Fruit fly (Drosophila melanogaster) whole organism, embryonic: ENCODE data around the gene CG43332.

Source experiments
- CG10366 ChIP-seq: fragments of 200-800 bp; sonication (Bioruptor generic); IDR thresholded peaks from 2 replicates; pipeline ENCODE4 v1.3.6; 2022; ENCODE audit warnings: missing biosample characterization, missing genetic modification characterization
- CG11696 ChIP-seq: fragments of 200-800 bp; sonication (Bioruptor generic); IDR thresholded peaks from 2 replicates; pipeline ENCODE4 v1.3.6; 2022; ENCODE audit warnings: missing biosample characterization, missing genetic modification characterization
- CG12071 ChIP-seq: fragments of 200-800 bp; sonication (Bioruptor generic); optimal IDR thresholded peaks from 3 replicates; lab custom pipeline; 2018; ENCODE audit warnings: missing biosample characterization, mild to moderate bottlenecking, missing genetic modification characterization
- CG12391 ChIP-seq: fragments of 200-800 bp; sonication (Bioruptor generic); optimal IDR thresholded peaks from 3 replicates; lab custom pipeline; 2018; ENCODE audit warnings: missing biosample characterization, mild to moderate bottlenecking, missing genetic modification characterization, moderate library complexity
- CG13894 ChIP-seq: fragments of 200-800 bp; sonication (Bioruptor generic); optimal IDR thresholded peaks from 3 replicates; lab custom pipeline; 2018; ENCODE audit warnings: missing biosample characterization, mild to moderate bottlenecking, missing genetic modification characterization, moderate library complexity
- CG14014 ChIP-seq: fragments of 200-800 bp; sonication (Bioruptor generic); IDR thresholded peaks from 2 replicates; pipeline ENCODE4 v1.3.6; 2022; ENCODE audit warnings: missing biosample characterization, missing genetic modification characterization
- CG14441 ChIP-seq: fragments of 200-800 bp; sonication (Bioruptor generic); IDR thresholded peaks from 2 replicates; pipeline ENCODE4 v1.3.6; 2022; ENCODE audit warnings: missing biosample characterization, missing genetic modification characterization
- CG14965 ChIP-seq: fragments of 200-800 bp; sonication (Bioruptor generic); optimal IDR thresholded peaks from 2 replicates; lab custom pipeline; 2016; ENCODE audit warnings: missing biosample characterization, missing genetic modification characterization, borderline replicate concordance
- CG1602 ChIP-seq: fragments of 200-800 bp; sonication (Bioruptor generic); optimal IDR thresholded peaks from 3 replicates; lab custom pipeline; 2016; ENCODE audit warnings: missing biosample characterization, missing genetic modification characterization
- CG1603 ChIP-seq: fragments of 200-800 bp; sonication (Bioruptor generic); optimal IDR thresholded peaks from 2 replicates; lab custom pipeline; 2019; ENCODE audit warnings: missing biosample characterization, mild to moderate bottlenecking, missing genetic modification characterization, moderate library complexity
- CG18476 ChIP-seq: fragments of 200-800 bp; sonication (Bioruptor generic); optimal IDR thresholded peaks from 2 replicates; lab custom pipeline; 2016; ENCODE audit warnings: missing biosample characterization, mild to moderate bottlenecking, missing genetic modification characterization
- CG18599 ChIP-seq: fragments of 200-800 bp; sonication (Bioruptor generic); optimal IDR thresholded peaks from 3 replicates; lab custom pipeline; 2017; ENCODE audit warnings: missing biosample characterization, missing genetic modification characterization, mild to moderate bottlenecking, moderate library complexity, missing genetic modification reagents
- CG18619 ChIP-seq: fragments of 200-800 bp; sonication (Bioruptor generic); optimal IDR thresholded peaks from 3 replicates; lab custom pipeline; 2017; ENCODE audit warnings: missing biosample characterization, mild to moderate bottlenecking, missing genetic modification characterization
- CG32772 ChIP-seq: fragments of 200-800 bp; sonication (Bioruptor generic); IDR thresholded peaks from 2 replicates; pipeline ENCODE4 v1.3.6; 2022; ENCODE audit warnings: missing biosample characterization, missing genetic modification characterization
- CG3281 ChIP-seq: fragments of 200-800 bp; sonication (Bioruptor generic); optimal IDR thresholded peaks from 3 replicates; lab custom pipeline; 2017; ENCODE audit warnings: missing biosample characterization, mild to moderate bottlenecking, missing genetic modification characterization
- CG7357 ChIP-seq: fragments of 200-800 bp; sonication (Bioruptor generic); IDR thresholded peaks from 3 replicates; pipeline ENCODE4 v1.3.6; 2022; ENCODE audit warnings: missing biosample characterization, missing genetic modification characterization
- CG9727 ChIP-seq: fragments of 200-800 bp; sonication (Bioruptor generic); optimal IDR thresholded peaks from 3 replicates; lab custom pipeline; 2017; ENCODE audit warnings: missing biosample characterization, mild to moderate bottlenecking, missing genetic modification characterization
- CG9817 ChIP-seq: fragments of 200-800 bp; sonication (Bioruptor generic); optimal IDR thresholded peaks from 2 replicates; lab custom pipeline; 2018; ENCODE audit warnings: missing biosample characterization, mild to moderate bottlenecking, missing genetic modification characterization, moderate library complexity
- D ChIP-seq, 2 experiments: fragments of 200-800 bp in 1 of 2; fragments of >200 bp in 1 of 2; sonication (Bioruptor generic) in 1 of 2; optimal IDR thresholded peaks; 2 replicates in 1 of 2; 3 replicates in 1 of 2; lab custom pipeline; 2017; ENCODE audit warnings: mild to moderate bottlenecking in 1 of 2, missing biosample characterization in 1 of 2, missing genetic modification characterization in 1 of 2, missing genetic modification reagents in 1 of 2
- Dfd ChIP-seq, 2 experiments: fragments of >200 bp; optimal IDR thresholded peaks; 2 replicates each; lab custom pipeline; 2017; ENCODE audit warnings: missing biosample characterization in 2 of 2, missing genetic modification characterization in 2 of 2
- E2f2 ChIP-seq: fragments of 200-800 bp; sonication (Bioruptor generic); IDR thresholded peaks from 2 replicates; pipeline ENCODE4 v1.3.6; 2022; ENCODE audit warnings: missing biosample characterization, missing genetic modification characterization
- Hmr ChIP-seq: fragments of 200-800 bp; sonication (Bioruptor generic); optimal IDR thresholded peaks from 3 replicates; lab custom pipeline; 2017; ENCODE audit warnings: mild to moderate bottlenecking, missing biosample characterization, missing genetic modification reagents, missing genetic modification characterization
- Hr51 ChIP-seq, 2 experiments: fragments of 200-800 bp; sonication (Bioruptor generic); optimal IDR thresholded peaks; 2 replicates in 1 of 2; 3 replicates in 1 of 2; lab custom pipeline; 2016 to 2018; ENCODE audit warnings: missing biosample characterization in 2 of 2, missing genetic modification characterization in 2 of 2, mild to moderate bottlenecking in 1 of 2, moderate library complexity in 1 of 2
- Hsf ChIP-seq: fragments of 200-800 bp; sonication (Bioruptor generic); optimal IDR thresholded peaks from 3 replicates; lab custom pipeline; 2016; ENCODE audit warnings: missing biosample characterization, missing genetic modification characterization
- MTF-1 ChIP-seq: fragments of 200-800 bp; sonication (Bioruptor generic); optimal IDR thresholded peaks from 2 replicates; lab custom pipeline; 2018; ENCODE audit warnings: missing biosample characterization, mild to moderate bottlenecking, missing genetic modification characterization, borderline replicate concordance
- NfI ChIP-seq: fragments of 200-800 bp; sonication (Bioruptor generic); optimal IDR thresholded peaks from 3 replicates; lab custom pipeline; 2018; ENCODE audit warnings: missing biosample characterization, mild to moderate bottlenecking, missing genetic modification characterization, moderate library complexity
- Oli ChIP-seq: fragments of 200-800 bp; sonication (Bioruptor generic); optimal IDR thresholded peaks from 2 replicates; lab custom pipeline; 2018; ENCODE audit warnings: missing biosample characterization, mild to moderate bottlenecking, missing genetic modification characterization, moderate library complexity
- Sry-δ ChIP-seq: fragments of 200-800 bp; sonication (Bioruptor generic); optimal IDR thresholded peaks from 2 replicates; lab custom pipeline; 2016; ENCODE audit warnings: missing biosample characterization, missing genetic modification characterization
- Taf1 ChIP-seq: fragments of 200-800 bp; sonication (Bioruptor generic); IDR thresholded peaks from 2 replicates; pipeline ENCODE4 v1.3.6; 2022; ENCODE audit warnings: missing biosample characterization, missing genetic modification characterization
- bcd ChIP-seq: fragments of 200-800 bp; sonication (Bioruptor generic); optimal IDR thresholded peaks from 2 replicates; lab custom pipeline; 2017; ENCODE audit warnings: missing biosample characterization, mild to moderate bottlenecking, missing genetic modification characterization
- bsh ChIP-seq, 2 experiments: fragments of 200-800 bp; sonication (Bioruptor generic); optimal IDR thresholded peaks; 2 replicates each; lab custom pipeline; 2017 to 2018; ENCODE audit warnings: mild to moderate bottlenecking in 2 of 2, missing biosample characterization in 2 of 2, missing genetic modification characterization in 2 of 2, moderate library complexity in 1 of 2
- chm ChIP-seq: fragments of 200-800 bp; sonication (Bioruptor generic); IDR thresholded peaks from 2 replicates; pipeline ENCODE4 v1.3.6; 2022; ENCODE audit warnings: missing biosample characterization, missing genetic modification characterization
- dmrt99B ChIP-seq: fragments of 200-800 bp; sonication (Bioruptor generic); optimal IDR thresholded peaks from 2 replicates; lab custom pipeline; 2018; ENCODE audit warnings: missing biosample characterization, mild to moderate bottlenecking, missing genetic modification characterization, moderate library complexity
- gem ChIP-seq: fragments of 200-800 bp; sonication (Bioruptor generic); optimal IDR thresholded peaks from 2 replicates; lab custom pipeline; 2019; ENCODE audit warnings: missing biosample characterization, mild to moderate bottlenecking, missing genetic modification characterization, moderate library complexity
- grau ChIP-seq: fragments of 200-800 bp; optimal IDR thresholded peaks from 3 replicates; lab custom pipeline; 2019; ENCODE audit warnings: missing biosample characterization, mild to moderate bottlenecking, missing genetic modification characterization, moderate library complexity
- hkb ChIP-seq, 2 experiments: fragments of 200-800 bp in 1 of 2; fragments of >200 bp in 1 of 2; sonication (Bioruptor generic) in 1 of 2; IDR thresholded peaks in 1 of 2; optimal IDR thresholded peaks in 1 of 2; 2 replicates each; pipeline versions ENCODE4 v1.3.6 to Lab custom; 2017 to 2022; ENCODE audit warnings: missing biosample characterization in 1 of 2, missing genetic modification characterization in 1 of 2
- insv ChIP-seq, 2 experiments: fragments of 200-800 bp; sonication (Bioruptor generic); optimal IDR thresholded peaks; 3 replicates each; lab custom pipeline; 2016 to 2018; ENCODE audit warnings: missing biosample characterization in 2 of 2, missing genetic modification characterization in 2 of 2
- lilli ChIP-seq: fragments of 200-800 bp; sonication (Bioruptor generic); optimal IDR thresholded peaks from 3 replicates; lab custom pipeline; 2016; ENCODE audit warnings: missing biosample characterization, missing genetic modification characterization
- lmd ChIP-seq: fragments of 200-800 bp; sonication (Bioruptor generic); IDR thresholded peaks from 2 replicates; pipeline ENCODE4 v1.3.6; 2022; ENCODE audit warnings: missing biosample characterization, missing genetic modification characterization
- org-1 ChIP-seq: fragments of 200-800 bp; sonication (Bioruptor generic); optimal IDR thresholded peaks from 2 replicates; lab custom pipeline; 2017; ENCODE audit warnings: missing biosample characterization, missing genetic modification characterization
- phol ChIP-seq: fragments of 200-800 bp; sonication (Bioruptor generic); optimal IDR thresholded peaks from 3 replicates; lab custom pipeline; 2018; ENCODE audit warnings: missing biosample characterization, mild to moderate bottlenecking, missing genetic modification characterization, moderate library complexity
- pros ChIP-seq: fragments of 200-800 bp; sonication (Bioruptor generic); optimal IDR thresholded peaks from 3 replicates; lab custom pipeline; 2019; ENCODE audit warnings: missing biosample characterization, mild to moderate bottlenecking, missing genetic modification characterization, moderate library complexity
- psq ChIP-seq: fragments of 200-800 bp; sonication (Bioruptor generic); optimal IDR thresholded peaks from 2 replicates; lab custom pipeline; 2017; ENCODE audit warnings: missing biosample characterization, missing genetic modification characterization
- pum ChIP-seq: fragments of 200-800 bp; sonication (Bioruptor generic); optimal IDR thresholded peaks from 2 replicates; lab custom pipeline; 2016; ENCODE audit warnings: missing biosample characterization, missing genetic modification characterization
- row ChIP-seq: fragments of 200-800 bp; sonication (Bioruptor generic); IDR thresholded peaks from 3 replicates; pipeline ENCODE4 v1.3.6; 2022; ENCODE audit warnings: missing biosample characterization, missing genetic modification characterization
- sens ChIP-seq: fragments of 200-800 bp; sonication (Bioruptor generic); peaks from one replicate; lab custom pipeline; 2016; ENCODE audit warnings: missing biosample characterization, missing genetic modification characterization
- shn ChIP-seq: fragments of 200-800 bp; sonication (Bioruptor generic); optimal IDR thresholded peaks from 3 replicates; lab custom pipeline; 2016; ENCODE audit warnings: missing biosample characterization, missing genetic modification characterization
- tll ChIP-seq, 2 experiments: fragments of 200-800 bp in 1 of 2; fragments of >200 bp in 1 of 2; sonication (Bioruptor generic) in 1 of 2; optimal IDR thresholded peaks; 2 replicates each; lab custom pipeline; 2017 to 2019; ENCODE audit warnings: missing biosample characterization in 2 of 2, missing genetic modification characterization in 2 of 2, mild to moderate bottlenecking in 1 of 2, moderate library complexity in 1 of 2

CG43332 gene

dm6 chr2L:14141238-14141637 is 21.8 kb downstream of the CG43332 start (continued):
- TF ChIP-seq Sry-δ (GFP tag; lab: Kevin White, UChicago) (no peak), lilli (peak; percentile 49), pum (GFP tag; lab: Kevin White, UChicago) (peak; percentile 14), Dfd (GFP tag; optimal IDR thresholded peaks at IDR 0.05; lab: Kevin White, UChicago) (no peak), lmd (GFP tag; lab: Robert Waterston, UW) (peak; percentile 43), insv (GFP tag; optimal IDR thresholded peaks at IDR 0.05; lab: Kevin White, UChicago) (no peak), chm (GFP tag; lab: Robert Waterston, UW) (peak; percentile 36; the same call in 1 of the 2 replicates), Hsf (GFP tag; lab: Kevin White, UChicago) (peak; percentile 12), gem (peak; percentile 60), sens (GFP tag; lab: Kevin White, UChicago) (peak; percentile 75), CG14014 (peak; percentile 65; the same call in 1 of the 2 replicates), NfI (GFP tag; lab: Kevin White, UChicago) (peak; percentile 24), row (GFP tag; lab: Robert Waterston, UW) (peak; percentile 67), CG9727 (GFP tag; lab: Kevin White, UChicago) (peak; percentile 31), grau (tag; lab: Kevin White, UChicago) (peak; percentile 58), CG1602 (no peak), shn (GFP tag; lab: Kevin White, UChicago) (peak; percentile 5), CG13894 (tag; lab: Kevin White, UChicago) (peak; percentile 34), CG14441 (GFP tag; lab: Robert Waterston, UW) (peak; percentile 38), CG18599 (GFP tag; lab: Kevin White, UChicago) (peak; percentile 85), CG3281 (GFP tag; lab: Kevin White, UChicago) (peak; percentile 62), CG12391 (tag; lab: Kevin White, UChicago) (peak; percentile 47), phol (tag; lab: Kevin White, UChicago) (peak; percentile 26), tll (GFP tag; optimal IDR thresholded peaks at IDR 0.05; lab: Kevin White, UChicago) (no peak), Hr51 (GFP tag; optimal IDR thresholded peaks at IDR 0.05; lab: Kevin White, UChicago) (peak in 1 of 2 experiments; percentile 54), dmrt99B (tag; lab: Kevin White, UChicago) (peak; percentile 57), E2f2 (0 out of 2 replicates have a peak, but pooled peaks have one; percentile 17), Oli (tag; lab: Kevin White, UChicago) (peak; percentile 25), psq (GFP tag; lab: Kevin White, UChicago) (no peak), CG1603 (peak; percentile 39), CG9817 (tag; lab: Kevin White, UChicago) (peak; percentile 8), Hmr (GFP tag; lab: Kevin White, UChicago) (peak; percentile 70), CG14965 (GFP tag; lab: Kevin White, UChicago) (no peak), CG7357 (GFP tag; lab: Robert Waterston, UW) (no peak), bcd (GFP tag; lab: Kevin White, UChicago) (peak; percentile 11), MTF-1 (GFP tag; lab: Kevin White, UChicago) (no peak), pros (peak; percentile 21), org-1 (GFP tag; lab: Kevin White, UChicago) (peak; percentile 26), Taf1 (GFP tag; lab: Robert Waterston, UW) (peak; percentile 17; the same call in 1 of the 2 replicates), CG18619 (GFP tag; lab: Kevin White, UChicago) (peak; percentile 31), D (optimal IDR thresholded peaks at IDR 0.05; lab: Kevin White, UChicago) (no peak), D (GFP tag; optimal IDR thresholded peaks at IDR 0.05; lab: Kevin White, UChicago) (peak; percentile 6), hkb (optimal IDR thresholded peaks at IDR 0.05; lab: Kevin White, UChicago) (no peak), hkb (GFP tag; IDR thresholded peaks at IDR 0.05; lab: Robert Waterston, UW) (peak; percentile 56; the same call in 1 of the 2 replicates), CG12071 (peak; percentile 23), CG18476 (GFP tag; lab: Kevin White, UChicago) (peak; percentile 10), CG32772 (0 out of 2 replicates have a peak, but pooled peaks have one; percentile 15), CG11696 (GFP tag; lab: Robert Waterston, UW) (0 out of 2 replicates have a peak, but pooled peaks have one; percentile 15), CG10366 (GFP tag; lab: Robert Waterston, UW) (peak; percentile 30; the same call in 1 of the 2 replicates), bsh (GFP tag; optimal IDR thresholded peaks at IDR 0.05; lab: Kevin White, UChicago) (peak in 1 of 2 experiments; percentile 15)
